Fruit fly (Drosophila melanogaster): ENCODE data around the gene Ndf.

The Ndf gene

dm6 chr2L:9989846-9990506 lies 13.7 kb upstream of the Ndf start:
- TF ChIP-seq fd96Cb (tag; optimal IDR thresholded peaks at IDR 0.05) (no peak), CG10147 (GFP tag; optimal IDR thresholded peaks at IDR 0.05) (no peak), zf30C (GFP tag; optimal IDR thresholded peaks at IDR 0.05) (peak; percentile 80), Mrtf (GFP tag; IDR thresholded peaks at IDR 0.05) (no peak), CG10321 (GFP tag; IDR thresholded peaks at IDR 0.05) (no peak), CG12219 (GFP tag; optimal IDR thresholded peaks at IDR 0.05) (no peak), CG4424 (GFP tag; optimal IDR thresholded peaks at IDR 0.05) (no peak), CG14441 (GFP tag; IDR thresholded peaks at IDR 0.05) (no peak), mirr (GFP tag; optimal IDR thresholded peaks at IDR 0.05) (no peak), p53 (GFP tag; optimal IDR thresholded peaks at IDR 0.05) (no peak), Oli (tag; optimal IDR thresholded peaks at IDR 0.05) (no peak), slp2 (GFP tag; optimal IDR thresholded peaks at IDR 0.05) (no peak), vvl (GFP tag; IDR thresholded peaks at IDR 0.05) (no peak), Sox100B (GFP tag; optimal IDR thresholded peaks at IDR 0.05) (no peak), CG14014 (GFP tag; IDR thresholded peaks at IDR 0.05) (no peak), CG18619 (GFP tag; optimal IDR thresholded peaks at IDR 0.05) (no peak), CG17612 (GFP tag; IDR thresholded peaks at IDR 0.05) (no peak), ssp (GFP tag; IDR thresholded peaks at IDR 0.05) (no peak), NC2β (GFP tag; optimal IDR thresholded peaks at IDR 0.05) (no peak), ind (GFP tag; optimal IDR thresholded peaks at IDR 0.05) (no peak), CoRest (tag; optimal IDR thresholded peaks at IDR 0.05) (no peak), Max (GFP tag; optimal IDR thresholded peaks at IDR 0.05) (no peak), tna (GFP tag; IDR thresholded peaks at IDR 0.05; ENCODE audit: partially characterized antibody) (no peak), CG7987 (GFP tag; optimal IDR thresholded peaks at IDR 0.05) (no peak), nom (GFP tag; optimal IDR thresholded peaks at IDR 0.05) (no peak), dysf (GFP tag; IDR thresholded peaks at IDR 0.05) (no peak), Nf-YB (GFP tag; optimal IDR thresholded peaks at IDR 0.05) (peak; percentile 27), lmd (GFP tag; IDR thresholded peaks at IDR 0.05) (no peak), CG16863 (GFP tag; optimal IDR thresholded peaks at IDR 0.05) (no peak), Spps (tag; optimal IDR thresholded peaks at IDR 0.05) (no peak), CG12659 (GFP tag; optimal IDR thresholded peaks at IDR 0.05) (no peak), CG3281 (GFP tag; optimal IDR thresholded peaks at IDR 0.05) (no peak), pan (optimal IDR thresholded peaks at IDR 0.05) (no peak), pan (GFP tag; optimal IDR thresholded peaks at IDR 0.05 in 1 of 2, IDR thresholded peaks at IDR 0.05 in 1 of 2) (no peak), CG2889 (GFP tag; IDR thresholded peaks at IDR 0.05) (no peak), schlank (tag; optimal IDR thresholded peaks at IDR 0.05) (no peak), sc (optimal IDR thresholded peaks at IDR 0.05) (no peak), sc (GFP tag; optimal IDR thresholded peaks at IDR 0.05) (no peak), tin (GFP tag; optimal IDR thresholded peaks at IDR 0.05) (peak; percentile 16), CG31224 (GFP tag; IDR thresholded peaks at IDR 0.05) (no peak), CG11456 (GFP tag; IDR thresholded peaks at IDR 0.05) (no peak), CG8478 (optimal IDR thresholded peaks at IDR 0.05) (no peak), Ravus (GFP tag; IDR thresholded peaks at IDR 0.05) (no peak), yki (optimal IDR thresholded peaks at IDR 0.05) (no peak), CG2120 (GFP tag; optimal IDR thresholded peaks at IDR 0.05) (no peak), Stat92E (GFP tag; optimal IDR thresholded peaks at IDR 0.05) (no peak), HmgD (GFP tag; optimal IDR thresholded peaks at IDR 0.05) (no peak), Scr (GFP tag; IDR thresholded peaks at IDR 0.05; ENCODE audit: partially characterized antibody) (no peak), croc (GFP tag; conservative IDR thresholded peaks at IDR 0.05) (no peak), BtbVII (GFP tag; optimal IDR thresholded peaks at IDR 0.05) (no peak), D19B (GFP tag; optimal IDR thresholded peaks at IDR 0.05) (no peak), Lim3 (GFP tag; IDR thresholded peaks at IDR 0.05) (no peak)
